Worm (Caenorhabditis elegans): ENCODE data around the gene str-140.

- no peak for TF ChIP-seq F13C5.2 (tag; optimal IDR thresholded peaks at IDR 0.05)
- TF ChIP-seq ets-7 (tag; optimal IDR thresholded peaks at IDR 0.05), result no peak
- no peak for TF ChIP-seq ceh-13 (GFP tag; optimal IDR thresholded peaks at IDR 0.05)
Observed at ce11 chrV:8110816-8111215, 43.1 kb upstream of the str-140 start.
